Fruit fly (Drosophila melanogaster) whole organism, adult: ENCODE measurements around the gene Blimp-1.

ENCODE experiments used
- CG12768 ChIP-seq: fragments of 200-800 bp; sonication (Bioruptor generic); optimal IDR thresholded peaks from 2 replicates; lab custom pipeline; 2017; ENCODE audit warnings: missing biosample characterization, missing genetic modification characterization, mild to moderate bottlenecking, moderate library complexity, missing genetic modification reagents
- CG33017 ChIP-seq: fragments of 200-800 bp; sonication (Bioruptor generic); optimal IDR thresholded peaks from 2 replicates; lab custom pipeline; 2018; ENCODE audit warnings: missing biosample characterization, mild to moderate bottlenecking, missing genetic modification characterization, moderate library complexity
- CG5204 ChIP-seq: fragments of 200-800 bp; sonication (Bioruptor generic); optimal IDR thresholded peaks from 2 replicates; lab custom pipeline; 2016; ENCODE audit warnings: missing biosample characterization, missing genetic modification characterization
- CG7045 ChIP-seq: fragments of 200-800 bp; sonication (Bioruptor generic); optimal IDR thresholded peaks from 2 replicates; lab custom pipeline; 2017; ENCODE audit warnings: missing biosample characterization, mild to moderate bottlenecking, missing genetic modification characterization
- Clk ChIP-seq: fragments of 200-800 bp; sonication (Bioruptor generic); optimal IDR thresholded peaks from 2 replicates; lab custom pipeline; 2017; ENCODE audit warnings: missing biosample characterization, missing genetic modification characterization
- Crg-1 ChIP-seq: fragments of 200-800 bp; sonication (Bioruptor generic); optimal IDR thresholded peaks from 2 replicates; lab custom pipeline; 2016; ENCODE audit warnings: missing biosample characterization, missing genetic modification characterization
- Hr96 ChIP-seq: fragments of 200-800 bp; sonication (Bioruptor generic); optimal IDR thresholded peaks from 2 replicates; lab custom pipeline; 2016; ENCODE audit warnings: missing biosample characterization, missing genetic modification characterization
- Mnt ChIP-seq: fragments of 200-800 bp; sonication (Bioruptor generic); optimal IDR thresholded peaks from 2 replicates; lab custom pipeline; 2016; ENCODE audit warnings: missing biosample characterization, mild to moderate bottlenecking, missing genetic modification characterization
- cic ChIP-seq: fragments of 200-800 bp; sonication (Bioruptor generic); optimal IDR thresholded peaks from 2 replicates; lab custom pipeline; 2017; ENCODE audit warnings: missing biosample characterization, mild to moderate bottlenecking, missing genetic modification characterization, moderate library complexity
- kay ChIP-seq: fragments of 200-800 bp; sonication (Bioruptor generic); peaks from one replicate; lab custom pipeline; 2016; ENCODE audit warnings: missing biosample characterization, missing genetic modification characterization, borderline replicate concordance
- ovo ChIP-seq: fragments of 200-800 bp; sonication (Bioruptor generic); optimal IDR thresholded peaks from 2 replicates; lab custom pipeline; 2016; ENCODE audit warnings: missing biosample characterization, missing genetic modification characterization
- pad ChIP-seq: fragments of 200-800 bp; sonication (Bioruptor generic); optimal IDR thresholded peaks from 3 replicates; lab custom pipeline; 2017; ENCODE audit warnings: missing biosample characterization, missing genetic modification characterization, mild to moderate bottlenecking, moderate library complexity, missing genetic modification reagents
- tj ChIP-seq: fragments of 200-800 bp; sonication (Bioruptor generic); optimal IDR thresholded peaks from 3 replicates; lab custom pipeline; 2017; ENCODE audit warnings: missing biosample characterization, mild to moderate bottlenecking, missing genetic modification characterization, moderate library complexity
- toe ChIP-seq: fragments of 200-800 bp; sonication (Bioruptor generic); optimal IDR thresholded peaks from 2 replicates; lab custom pipeline; 2016; ENCODE audit warnings: missing biosample characterization, missing genetic modification characterization

DNA sequence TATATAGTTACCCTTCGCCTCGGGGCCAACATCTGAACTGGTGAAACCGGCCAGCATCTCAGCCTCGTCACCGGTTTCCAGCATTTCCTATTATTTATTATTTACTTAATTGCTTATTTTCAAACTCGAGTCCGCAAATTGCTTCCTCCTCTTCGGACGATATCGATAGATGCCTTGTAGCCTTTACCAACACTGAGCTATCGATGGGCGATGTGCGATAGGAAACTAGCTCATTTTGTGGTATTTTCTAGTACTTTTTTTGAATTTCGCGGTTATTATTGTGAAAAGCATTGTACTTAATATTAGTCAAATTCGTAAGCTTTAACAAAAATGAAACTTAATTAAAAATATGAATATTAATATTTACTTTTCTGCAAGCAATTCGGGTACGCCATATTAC, 31.3 kb downstream of the Blimp-1 start, which contains the start of gene Sse:
- TF ChIP-seq Mnt (GFP tag; lab: Kevin White, UChicago): no peak
- TF ChIP-seq CG33017 (tag; lab: Kevin White, UChicago): no peak
- TF ChIP-seq Crg-1 (GFP tag; lab: Kevin White, UChicago): no peak
- TF ChIP-seq Clk (GFP tag; lab: Kevin White, UChicago): no peak
- TF ChIP-seq CG7045 (GFP tag; lab: Kevin White, UChicago): no peak
- TF ChIP-seq Hr96 (GFP tag; lab: Kevin White, UChicago): no peak
- TF ChIP-seq toe (GFP tag; lab: Kevin White, UChicago): peak; percentile 35
- TF ChIP-seq tj (GFP tag; lab: Kevin White, UChicago): no peak
- no peak for TF ChIP-seq ovo (GFP tag; lab: Kevin White, UChicago)
- peak; percentile 49 for TF ChIP-seq kay (GFP tag; lab: Kevin White, UChicago)
- TF ChIP-seq pad: peak; percentile 13
- no peak for TF ChIP-seq CG12768 (GFP tag; lab: Kevin White, UChicago)
- no peak for TF ChIP-seq CG5204
- TF ChIP-seq cic: no peak
